Worm (Caenorhabditis elegans) whole organism, L2 larva: ENCODE results near the gene F46C3.7.

Experiments
- ama-1 ChIP-seq: fragments of 150-350 bp; optimal IDR thresholded peaks from 2 replicates; lab custom pipeline; 2018; ENCODE audit warnings: inconsistent platforms
- blmp-1 ChIP-seq: sonication (generic microtip); optimal IDR thresholded peaks from 2 replicates; lab custom pipeline; 2017; ENCODE audit warnings: missing genetic modification characterization, mild to moderate bottlenecking, missing compliant biosample characterization, antibody characterized with exemption, moderate library complexity; ENCODE audit not compliant: insufficient read depth
- ceh-16 ChIP-seq: fragments of 150-350 bp; optimal IDR thresholded peaks from 2 replicates; lab custom pipeline; 2014; ENCODE audit warnings: missing biosample characterization, missing genetic modification characterization
- ceh-82 ChIP-seq: fragments of 150-350 bp; optimal IDR thresholded peaks from 2 replicates; lab custom pipeline; 2014; ENCODE audit warnings: missing biosample characterization, missing genetic modification characterization
- crh-2 ChIP-seq: sonication (generic microtip); optimal IDR thresholded peaks from 2 replicates; lab custom pipeline; 2017; ENCODE audit warnings: missing biosample characterization, missing genetic modification characterization
- dmd-4 ChIP-seq: sonication (generic microtip); optimal IDR thresholded peaks from 2 replicates; lab custom pipeline; 2017; ENCODE audit warnings: missing biosample characterization, missing genetic modification characterization
- elt-3 ChIP-seq: sonication (generic microtip); optimal IDR thresholded peaks from 2 replicates; lab custom pipeline; 2017; ENCODE audit warnings: missing biosample characterization, missing genetic modification characterization
- fos-1 ChIP-seq: fragments of 150-350 bp; optimal IDR thresholded peaks from 2 replicates; lab custom pipeline; 2014; ENCODE audit warnings: missing biosample characterization, missing genetic modification characterization
- lin-13 ChIP-seq: fragments of 150-350 bp; optimal IDR thresholded peaks from 2 replicates; lab custom pipeline; 2014; ENCODE audit warnings: missing biosample characterization, missing genetic modification reagents, missing genetic modification characterization
- nhr-11 ChIP-seq: fragments of 150-350 bp; optimal IDR thresholded peaks from 2 replicates; lab custom pipeline; 2014; ENCODE audit warnings: missing biosample characterization, missing genetic modification characterization
- nhr-25 ChIP-seq: fragments of 150-350 bp; sonication (generic microtip); optimal IDR thresholded peaks from 3 replicates; lab custom pipeline; 2014; ENCODE audit warnings: missing biosample characterization, missing genetic modification characterization
- unc-39 ChIP-seq: fragments of 150-350 bp; optimal IDR thresholded peaks from 2 replicates; lab custom pipeline; 2014; ENCODE audit warnings: missing biosample characterization, missing genetic modification characterization

DNA sequence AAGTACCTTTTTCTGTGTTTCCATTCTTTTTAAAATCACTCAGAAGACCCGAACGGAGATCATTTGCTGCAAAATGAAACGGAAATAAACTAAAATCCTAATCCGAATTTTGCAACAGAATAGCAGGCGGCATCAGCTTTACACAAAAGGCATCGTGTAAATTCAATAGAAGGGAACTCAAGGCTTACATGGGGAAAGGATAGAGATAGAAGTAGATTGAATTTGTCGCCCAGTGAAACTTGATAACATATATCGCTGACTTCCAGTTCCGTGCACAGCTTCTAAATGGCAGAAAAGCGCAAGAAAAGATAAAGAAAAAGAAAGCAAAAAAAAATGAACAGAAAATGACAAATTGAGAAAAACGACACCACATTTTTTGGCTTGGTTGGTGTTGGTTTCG is 33.9 kb upstream of the F46C3.7 start, which contains the start of gene slo-2:
- TF ChIP-seq elt-3 (tag; lab: Kevin White, UChicago) (no peak), nhr-11 (no peak), ama-1 (lab: Kevin White, UChicago) (no peak), dmd-4 (tag; lab: Kevin White, UChicago) (no peak), blmp-1 (no peak), crh-2 (tag; lab: Kevin White, UChicago) (no peak), ceh-16 (tag; lab: Kevin White, UChicago) (no peak), unc-39 (tag; lab: Kevin White, UChicago) (no peak), lin-13 (GFP tag; lab: Kevin White, UChicago) (no peak), ceh-82 (no peak), fos-1 (tag; lab: Kevin White, UChicago) (no peak), nhr-25 (tag; lab: Kevin White, UChicago) (no peak)
